Worm (Caenorhabditis elegans) whole organism, L3 larva: Measurements from ENCODE around the gene avr-15.

Experiments used
- ZK546.5 ChIP-seq: sonication (generic microtip); optimal IDR thresholded peaks from 2 replicates; lab custom pipeline; 2017; ENCODE audit warnings: missing biosample characterization, missing genetic modification characterization
- ceh-82 ChIP-seq: fragments of 150-350 bp; optimal IDR thresholded peaks from 2 replicates; lab custom pipeline; 2014; ENCODE audit warnings: missing biosample characterization, missing genetic modification characterization
- egl-27 ChIP-seq: sonication (generic microtip); optimal IDR thresholded peaks from 4 replicates; lab custom pipeline; 2017; ENCODE audit warnings: missing biosample characterization, missing genetic modification reagents, missing genetic modification characterization
- elt-1 ChIP-seq: fragments of 150-350 bp; optimal IDR thresholded peaks from 2 replicates; lab custom pipeline; 2014; ENCODE audit warnings: missing biosample characterization, missing genetic modification characterization
- elt-2 ChIP-seq: sonication (generic microtip); optimal IDR thresholded peaks from 2 replicates; lab custom pipeline; 2016; ENCODE audit warnings: missing genetic modification reagents, mild to moderate bottlenecking, missing genetic modification characterization, missing compliant biosample characterization
- fos-1 ChIP-seq: fragments of 150-350 bp; optimal IDR thresholded peaks from 2 replicates; lab custom pipeline; 2014; ENCODE audit warnings: missing biosample characterization, missing genetic modification characterization
- hmg-11 ChIP-seq: sonication (generic microtip); optimal IDR thresholded peaks from 2 replicates; lab custom pipeline; 2016; ENCODE audit warnings: missing genetic modification characterization, missing compliant biosample characterization
- lin-15B ChIP-seq: fragments of 150-350 bp; optimal IDR thresholded peaks from 2 replicates; lab custom pipeline; 2014; ENCODE audit warnings: missing biosample characterization, missing genetic modification characterization
- mml-1 ChIP-seq: fragments of 150-350 bp; sonication (generic microtip); optimal IDR thresholded peaks from 3 replicates; lab custom pipeline; 2014; ENCODE audit warnings: missing biosample characterization, missing genetic modification characterization
- nhr-12 ChIP-seq: fragments of 150-350 bp; optimal IDR thresholded peaks from 2 replicates; lab custom pipeline; 2014; ENCODE audit warnings: missing biosample characterization, missing genetic modification characterization
- nhr-25 ChIP-seq: sonication (generic microtip); optimal IDR thresholded peaks from 2 replicates; lab custom pipeline; 2017; ENCODE audit warnings: missing biosample characterization, missing genetic modification characterization
- nhr-67 ChIP-seq: fragments of 150-350 bp; optimal IDR thresholded peaks from 2 replicates; lab custom pipeline; 2014; ENCODE audit warnings: missing biosample characterization, missing genetic modification characterization
- nhr-77 ChIP-seq: fragments of 150-350 bp; optimal IDR thresholded peaks from 2 replicates; lab custom pipeline; 2014; ENCODE audit warnings: missing biosample characterization, missing genetic modification characterization
- pha-4 ChIP-seq: fragments of 150-350 bp; optimal IDR thresholded peaks from 2 replicates; lab custom pipeline; 2014; ENCODE audit warnings: missing biosample characterization, missing genetic modification reagents, missing genetic modification characterization
- snpc-4 ChIP-seq: fragments of 150-350 bp; optimal IDR thresholded peaks from 2 replicates; lab custom pipeline; 2014; ENCODE audit warnings: missing biosample characterization, missing genetic modification characterization
- ztf-11 ChIP-seq: fragments of 150-350 bp; optimal IDR thresholded peaks from 2 replicates; lab custom pipeline; 2014; ENCODE audit warnings: missing biosample characterization, missing genetic modification characterization

Gene avr-15

ce11 chrV:13459323-13459722 lies 52.2 kb downstream of the avr-15 start, which contains the start of gene bath-39:
Gene bath-39, plus strand, starts transcription at chrV:13459459.
- TF ChIP-seq nhr-67 (tag; lab: Kevin White, UChicago) = no peak
- TF ChIP-seq pha-4 (tag; lab: Kevin White, UChicago) = peak; percentile 27
- TF ChIP-seq fos-1 (tag; lab: Kevin White, UChicago) = no peak
- peak; percentile 1 for TF ChIP-seq elt-2
- no peak for TF ChIP-seq elt-1 (tag; lab: Kevin White, UChicago)
- peak; percentile 12 for TF ChIP-seq lin-15B (tag; lab: Kevin White, UChicago)

ce11 chrV:13457858-13458257 lies 53.7 kb downstream of the avr-15 start, which contains the start of gene F25H9.2:
Gene F25H9.2, plus strand, starts transcription at chrV:13458083.
- TF ChIP-seq ceh-82 (tag; lab: Kevin White, UChicago) (no peak), lin-15B (tag; lab: Kevin White, UChicago) (peak; percentile 20), elt-2 (peak; percentile 5), hmg-11 (peak; percentile 39), mml-1 (tag; lab: Kevin White, UChicago) (no peak)

- TF ChIP-seq nhr-77 (tag; lab: Kevin White, UChicago) (no peak), egl-27 (tag; lab: Kevin White, UChicago) (no peak), elt-2 (no peak), ceh-82 (tag; lab: Kevin White, UChicago) (no peak), nhr-25 (tag; lab: Kevin White, UChicago) (no peak), nhr-67 (tag; lab: Kevin White, UChicago) (no peak), nhr-12 (tag; lab: Kevin White, UChicago) (no peak), ZK546.5 (tag; lab: Kevin White, UChicago) (no peak), pha-4 (tag; lab: Kevin White, UChicago) (no peak), mml-1 (tag; lab: Kevin White, UChicago) (no peak), ztf-11 (no peak)
Measured at ce11 chrV:13455448-13455847, 56.1 kb downstream of the avr-15 start, which contains the start of gene lurp-3. Gene lurp-3, plus strand, starts transcription at chrV:13455748.

ce11 chrV:13453334-13453733 lies 58.2 kb downstream of the avr-15 start, which contains the start of gene lurp-2:
Gene lurp-2, plus strand, starts transcription at chrV:13453634.
- TF ChIP-seq snpc-4 (tag; lab: Kevin White, UChicago) (no peak), nhr-12 (tag; lab: Kevin White, UChicago) (no peak)
